Worm (Caenorhabditis elegans) whole organism, L1 larva: ENCODE data around the gene F31B12.3.

Experiments
- C04F5.9 ChIP-seq: sonication (generic microtip); optimal IDR thresholded peaks from 2 replicates; lab custom pipeline; 2016; ENCODE audit warnings: missing genetic modification characterization, missing compliant biosample characterization
- C16A3.4 ChIP-seq: fragments of 150-350 bp; optimal IDR thresholded peaks from 2 replicates; lab custom pipeline; 2014; ENCODE audit warnings: missing biosample characterization, missing genetic modification characterization
- C34B4.2 ChIP-seq: sonication (generic microtip); optimal IDR thresholded peaks from 2 replicates; lab custom pipeline; 2017; ENCODE audit warnings: mild to moderate bottlenecking, missing genetic modification characterization, missing compliant biosample characterization
- F16B12.6 ChIP-seq: fragments of 150-350 bp; optimal IDR thresholded peaks from 2 replicates; lab custom pipeline; 2014; ENCODE audit warnings: missing biosample characterization, missing genetic modification characterization
- Y116A8C.19 ChIP-seq: sonication (generic microtip); optimal IDR thresholded peaks from 2 replicates; lab custom pipeline; 2016; ENCODE audit warnings: missing compliant biosample characterization, missing genetic modification characterization, borderline replicate concordance
- ceh-63 ChIP-seq: fragments of 200-800 bp; sonication (Bioruptor generic); optimal IDR thresholded peaks from 2 replicates; lab custom pipeline; 2018; ENCODE audit warnings: mild to moderate bottlenecking, missing genetic modification characterization, missing compliant biosample characterization
- ceh-82 ChIP-seq, 3 experiments: fragments of 150-350 bp in 1 of 3; sonication (generic microtip) in 2 of 3; optimal IDR thresholded peaks; 2 replicates each; lab custom pipeline; 2014 to 2017; ENCODE audit warnings: missing biosample characterization in 3 of 3, missing genetic modification characterization in 3 of 3
- ceh-88 ChIP-seq: fragments of 200-800 bp; sonication (Bioruptor generic); IDR thresholded peaks from 2 replicates; pipeline ENCODE4 v1.3.6; 2022; ENCODE audit warnings: missing genetic modification characterization, missing compliant biosample characterization
- ceh-90 ChIP-seq: sonication (generic microtip); optimal IDR thresholded peaks from 2 replicates; lab custom pipeline; 2016; ENCODE audit warnings: missing genetic modification characterization, missing compliant biosample characterization
- dpl-1 ChIP-seq, 3 experiments: fragments of 150-350 bp in 2 of 3; sonication (generic microtip) in 1 of 3; optimal IDR thresholded peaks; 2 replicates each; lab custom pipeline; 2014 to 2017; ENCODE audit warnings: missing biosample characterization in 3 of 3, missing genetic modification characterization in 3 of 3, missing genetic modification reagents in 3 of 3
- dsc-1 ChIP-seq: sonication (generic microtip); optimal IDR thresholded peaks from 2 replicates; lab custom pipeline; 2016; ENCODE audit warnings: mild to moderate bottlenecking, missing genetic modification characterization, missing compliant biosample characterization
- efl-1 ChIP-seq, 4 experiments: fragments of 150-350 bp; optimal IDR thresholded peaks in 3 of 4; peaks in 1 of 4; 1 replicate in 1 of 4; 2 replicates in 3 of 4; lab custom pipeline; 2014; ENCODE audit warnings: missing biosample characterization in 2 of 4, missing genetic modification characterization in 2 of 4, missing genetic modification reagents in 2 of 4
- fkh-4 ChIP-seq: sonication (generic microtip); optimal IDR thresholded peaks from 2 replicates; lab custom pipeline; 2016; ENCODE audit warnings: missing compliant biosample characterization, missing genetic modification characterization, borderline replicate concordance
- fos-1 ChIP-seq: fragments of 150-350 bp; optimal IDR thresholded peaks from 2 replicates; lab custom pipeline; 2014; ENCODE audit warnings: missing biosample characterization, missing genetic modification characterization
- hlh-17 ChIP-seq: fragments of 200-800 bp; sonication (Bioruptor generic); optimal IDR thresholded peaks from 2 replicates; lab custom pipeline; 2018; ENCODE audit warnings: missing genetic modification characterization, mild to moderate bottlenecking, missing compliant biosample characterization, moderate library complexity, borderline replicate concordance
- hlh-4 ChIP-seq: sonication (generic microtip); optimal IDR thresholded peaks from 2 replicates; lab custom pipeline; 2016; ENCODE audit warnings: mild to moderate bottlenecking, missing genetic modification characterization, missing compliant biosample characterization
- irx-1 ChIP-seq: sonication (generic microtip); optimal IDR thresholded peaks from 2 replicates; lab custom pipeline; 2016; ENCODE audit warnings: missing genetic modification characterization, missing compliant biosample characterization
- isw-1 ChIP-seq: fragments of 200-800 bp; sonication (Bioruptor generic); IDR thresholded peaks from 2 replicates; pipeline ENCODE4 v1.3.6; 2022; ENCODE audit warnings: missing genetic modification characterization, missing compliant biosample characterization
- lin-14 ChIP-seq: fragments of 200-800 bp; sonication (Bioruptor generic); optimal IDR thresholded peaks from 2 replicates; lab custom pipeline; 2018; ENCODE audit warnings: mild to moderate bottlenecking, missing genetic modification characterization, moderate library complexity, missing compliant biosample characterization
- lin-39 ChIP-seq: fragments of 150-350 bp; optimal IDR thresholded peaks from 2 replicates; lab custom pipeline; 2014; ENCODE audit warnings: missing biosample characterization, missing genetic modification reagents, missing genetic modification characterization
- lsy-2 ChIP-seq, 2 experiments: fragments of 150-350 bp; optimal IDR thresholded peaks; 2 replicates each; lab custom pipeline; 2014; ENCODE audit warnings: missing biosample characterization in 2 of 2, missing genetic modification characterization in 2 of 2
- mab-9 ChIP-seq: fragments of 200-800 bp; sonication (Bioruptor generic); IDR thresholded peaks from 2 replicates; pipeline ENCODE4 v1.3.6; 2022; ENCODE audit warnings: missing genetic modification reagents, missing genetic modification characterization, missing compliant biosample characterization
- mef-2 ChIP-seq: fragments of 150-350 bp; optimal IDR thresholded peaks from 2 replicates; lab custom pipeline; 2014; ENCODE audit warnings: missing biosample characterization, missing genetic modification characterization
- mep-1 ChIP-seq: fragments of 150-350 bp; optimal IDR thresholded peaks from 2 replicates; lab custom pipeline; 2014; ENCODE audit warnings: missing biosample characterization, missing genetic modification characterization
- nhr-19 ChIP-seq: fragments of 200-800 bp; sonication (Bioruptor generic); conservative IDR thresholded peaks from 2 replicates; pipeline ENCODE4 v1.3.6; 2022; ENCODE audit warnings: missing genetic modification characterization, missing compliant biosample characterization
- nhr-20 ChIP-seq: sonication (generic microtip); optimal IDR thresholded peaks from 2 replicates; lab custom pipeline; 2016; ENCODE audit warnings: mild to moderate bottlenecking, missing genetic modification characterization, missing compliant biosample characterization
- nhr-47 ChIP-seq: sonication (generic microtip); optimal IDR thresholded peaks from 2 replicates; lab custom pipeline; 2016; ENCODE audit warnings: mild to moderate bottlenecking, missing genetic modification characterization, moderate library complexity, missing compliant biosample characterization
- nhr-76 ChIP-seq: sonication (generic microtip); optimal IDR thresholded peaks from 2 replicates; lab custom pipeline; 2017; ENCODE audit warnings: missing biosample characterization, missing genetic modification characterization
- nhr-77 ChIP-seq: fragments of 150-350 bp; optimal IDR thresholded peaks from 2 replicates; lab custom pipeline; 2014; ENCODE audit warnings: missing biosample characterization, missing genetic modification characterization
- nhr-85 ChIP-seq: sonication (generic microtip); peaks from one replicate; lab custom pipeline; 2016; ENCODE audit warnings: missing genetic modification characterization, inconsistent platforms, missing compliant biosample characterization
- nhr-90 ChIP-seq: sonication (generic microtip); optimal IDR thresholded peaks from 2 replicates; lab custom pipeline; 2016; ENCODE audit warnings: mild to moderate bottlenecking, missing genetic modification characterization, missing compliant biosample characterization; ENCODE audit not compliant: poor library complexity
- pag-3 ChIP-seq: sonication (generic microtip); optimal IDR thresholded peaks from 2 replicates; lab custom pipeline; 2017; ENCODE audit warnings: missing genetic modification characterization, mild to moderate bottlenecking, missing compliant biosample characterization, antibody characterized with exemption, borderline replicate concordance; ENCODE audit not compliant: insufficient read depth
- pqm-1 ChIP-seq: sonication (generic microtip); optimal IDR thresholded peaks from 3 replicates; lab custom pipeline; 2017; ENCODE audit warnings: missing biosample characterization, missing genetic modification characterization
- rnt-1 ChIP-seq: sonication (generic microtip); optimal IDR thresholded peaks from 2 replicates; lab custom pipeline; 2016; ENCODE audit warnings: mild to moderate bottlenecking, missing genetic modification characterization, moderate library complexity, missing compliant biosample characterization
- skn-1 ChIP-seq: fragments of 150-350 bp; optimal IDR thresholded peaks from 2 replicates; lab custom pipeline; 2014; ENCODE audit warnings: missing biosample characterization, missing genetic modification characterization
- snu-23 ChIP-seq: sonication (generic microtip); optimal IDR thresholded peaks from 2 replicates; lab custom pipeline; 2016; ENCODE audit warnings: missing genetic modification characterization, missing compliant biosample characterization
- sptf-1 ChIP-seq: fragments of 150-350 bp; optimal IDR thresholded peaks from 2 replicates; lab custom pipeline; 2014; ENCODE audit warnings: missing biosample characterization, missing genetic modification characterization
- sup-37 ChIP-seq: fragments of 200-800 bp; sonication (Bioruptor generic); optimal IDR thresholded peaks from 2 replicates; lab custom pipeline; 2018; ENCODE audit warnings: mild to moderate bottlenecking, missing genetic modification characterization, missing compliant biosample characterization
- tbx-2 ChIP-seq: sonication (generic microtip); optimal IDR thresholded peaks from 2 replicates; lab custom pipeline; 2016; ENCODE audit warnings: missing genetic modification characterization, missing compliant biosample characterization
- tlp-1 ChIP-seq: fragments of 150-350 bp; optimal IDR thresholded peaks from 2 replicates; lab custom pipeline; 2014; ENCODE audit warnings: missing biosample characterization, missing genetic modification characterization
- unc-130 ChIP-seq: fragments of 150-350 bp; optimal IDR thresholded peaks from 2 replicates; lab custom pipeline; 2017; ENCODE audit warnings: missing biosample characterization, missing genetic modification characterization, inconsistent platforms
- unc-30 ChIP-seq: sonication (generic microtip); optimal IDR thresholded peaks from 2 replicates; lab custom pipeline; 2017; ENCODE audit warnings: missing biosample characterization, missing genetic modification characterization
- unc-62 ChIP-seq: fragments of 150-350 bp; optimal IDR thresholded peaks from 2 replicates; lab custom pipeline; 2014; ENCODE audit warnings: missing biosample characterization, missing genetic modification reagents, missing genetic modification characterization
- unc-86 ChIP-seq: sonication (generic microtip); optimal IDR thresholded peaks from 2 replicates; lab custom pipeline; 2016; ENCODE audit warnings: missing genetic modification characterization, missing compliant biosample characterization
- unc-98 ChIP-seq: fragments of 200-800 bp; sonication (Bioruptor generic); IDR thresholded peaks from 2 replicates; pipeline ENCODE4 v1.3.6; 2022; ENCODE audit warnings: missing genetic modification characterization, missing compliant biosample characterization
- vab-15 ChIP-seq: sonication (generic microtip); optimal IDR thresholded peaks from 2 replicates; lab custom pipeline; 2017; ENCODE audit warnings: missing genotype, mild to moderate bottlenecking, missing genetic modification characterization, missing compliant biosample characterization
- xbp-1 ChIP-seq: sonication (generic microtip); optimal IDR thresholded peaks from 2 replicates; lab custom pipeline; 2016; ENCODE audit warnings: missing genetic modification characterization, missing compliant biosample characterization
- zag-1 ChIP-seq: fragments of 150-350 bp; optimal IDR thresholded peaks from 2 replicates; lab custom pipeline; 2014; ENCODE audit warnings: missing biosample characterization, missing genetic modification characterization
- zip-4 ChIP-seq: fragments of 200-800 bp; sonication (Bioruptor generic); optimal IDR thresholded peaks from 2 replicates; lab custom pipeline; 2018; ENCODE audit warnings: mild to moderate bottlenecking, missing genetic modification characterization, moderate library complexity, missing compliant biosample characterization
- ztf-4 ChIP-seq: fragments of 150-350 bp; optimal IDR thresholded peaks from 2 replicates; lab custom pipeline; 2014; ENCODE audit warnings: missing biosample characterization, missing genetic modification characterization

Gene F31B12.3

ce11 chrX:10772165-10772584, 48.2 kb downstream of the F31B12.3 start (continued):
- TF ChIP-seq ztf-4: peak; percentile 55
- TF ChIP-seq ceh-82 (tag; optimal IDR thresholded peaks at IDR 0.05; lab: Kevin White, UChicago): peak in 1 of 3 experiments; percentile 55
- TF ChIP-seq unc-86: no peak
- TF ChIP-seq zag-1 (tag; lab: Kevin White, UChicago): no peak
- peak; percentile 66 for TF ChIP-seq nhr-47 (tag; lab: Kevin White, UChicago)
- TF ChIP-seq mab-9 (GFP tag; lab: Robert Waterston, UW): no peak
- TF ChIP-seq Y116A8C.19 (tag; lab: Kevin White, UChicago): no peak
- peak; percentile 27; the same call in 1 of the 2 replicates for TF ChIP-seq ceh-88 (GFP tag; lab: Robert Waterston, UW)
- TF ChIP-seq zip-4 (GFP tag; lab: Kevin White, UChicago): peak; percentile 55
- TF ChIP-seq ceh-90: no peak
- TF ChIP-seq nhr-19 (GFP tag; lab: Robert Waterston, UW): peak; percentile 84
- TF ChIP-seq C16A3.4 (tag; lab: Kevin White, UChicago): peak; percentile 64
- TF ChIP-seq pqm-1 (tag; lab: Kevin White, UChicago): peak; percentile 14
- peak; percentile 88 for TF ChIP-seq lin-39 (tag; lab: Kevin White, UChicago)
- peak; percentile 81 for TF ChIP-seq mep-1 (tag; lab: Kevin White, UChicago)
- no peak for TF ChIP-seq F16B12.6 (tag; lab: Kevin White, UChicago)
- TF ChIP-seq sup-37 (GFP tag; lab: Kevin White, UChicago): peak; percentile 35
- TF ChIP-seq dpl-1 (GFP tag; optimal IDR thresholded peaks at IDR 0.05; lab: Kevin White, UChicago): peak; percentile 1 to 26 (median 25)
- no peak for TF ChIP-seq isw-1 (GFP tag; lab: Robert Waterston, UW)
- TF ChIP-seq unc-62: no peak
- peak; percentile 88 for TF ChIP-seq nhr-85 (tag; lab: Kevin White, UChicago)
- TF ChIP-seq hlh-17 (GFP tag; lab: Kevin White, UChicago): no peak
- peak; percentile 68 for TF ChIP-seq skn-1 (tag; lab: Kevin White, UChicago)
- TF ChIP-seq pag-3 (tag; lab: Kevin White, UChicago): peak; percentile 58
- TF ChIP-seq lsy-2 (tag; optimal IDR thresholded peaks at IDR 0.05; lab: Kevin White, UChicago): peak; percentile 71 to 81
- TF ChIP-seq C34B4.2 (tag; lab: Kevin White, UChicago): no peak
- no peak for TF ChIP-seq nhr-76
- peak; percentile 93 for TF ChIP-seq nhr-20
- TF ChIP-seq tlp-1 (tag; lab: Kevin White, UChicago): no peak
- TF ChIP-seq sptf-1 (tag; lab: Kevin White, UChicago): no peak
- no peak for TF ChIP-seq C04F5.9 (tag; lab: Kevin White, UChicago)

DNA sequence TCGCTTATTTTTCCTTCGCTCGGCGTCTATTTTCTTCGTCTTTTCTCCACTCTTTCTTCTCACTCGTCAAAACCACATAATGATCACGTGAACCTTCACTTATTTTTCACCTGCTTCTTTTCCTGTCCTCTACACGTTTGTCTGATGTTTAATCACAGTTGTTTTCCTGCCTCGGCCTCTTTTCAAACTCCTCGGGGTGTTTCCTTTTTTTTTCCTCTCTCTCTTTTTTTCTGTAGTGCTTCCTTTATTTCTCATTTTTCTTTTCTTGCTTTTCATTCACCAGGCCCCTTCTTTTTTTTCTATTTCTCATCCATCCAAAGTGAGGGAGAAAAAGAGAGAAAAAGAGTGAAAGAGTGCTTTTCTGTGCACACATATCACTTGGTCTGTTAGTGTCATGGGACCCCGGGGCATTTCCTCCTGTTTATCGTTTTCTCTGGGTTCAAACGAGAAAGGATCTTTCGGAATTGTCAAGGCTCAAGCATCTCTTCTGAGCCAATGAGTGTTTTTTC, 49.4 kb downstream of the F31B12.3 start:
- TF ChIP-seq tbx-2 (tag; lab: Kevin White, UChicago): peak; percentile 96
- TF ChIP-seq ceh-90: no peak
- TF ChIP-seq lin-39 (tag; lab: Kevin White, UChicago): peak; percentile 78
- peak; percentile 34; the same call in 1 of the 2 replicates for TF ChIP-seq unc-98 (GFP tag; lab: Robert Waterston, UW)
- peak; percentile 46 for TF ChIP-seq vab-15 (tag; lab: Kevin White, UChicago)
- peak; percentile 71 for TF ChIP-seq nhr-77 (tag; lab: Kevin White, UChicago)
- TF ChIP-seq dsc-1: peak; percentile 74
- TF ChIP-seq irx-1 (tag; lab: Kevin White, UChicago): peak; percentile 89
- peak; percentile 85 for TF ChIP-seq mep-1 (tag; lab: Kevin White, UChicago)
- TF ChIP-seq lin-14 (GFP tag; lab: Kevin White, UChicago): peak; percentile 99
- peak; percentile 23 for TF ChIP-seq fos-1
- peak; percentile 81 for TF ChIP-seq rnt-1 (tag; lab: Kevin White, UChicago)
- TF ChIP-seq dpl-1 (GFP tag; optimal IDR thresholded peaks at IDR 0.05; lab: Kevin White, UChicago): peak; percentile 22 to 31 (median 24)
- peak; percentile 76 for TF ChIP-seq nhr-90
- TF ChIP-seq fkh-4 (tag; lab: Kevin White, UChicago): no peak
- TF ChIP-seq mef-2: peak; percentile 71
- peak; percentile 75 for TF ChIP-seq xbp-1 (tag; lab: Kevin White, UChicago)
- TF ChIP-seq snu-23 (GFP tag; lab: Kevin White, UChicago): peak; percentile 95
- TF ChIP-seq nhr-47 (tag; lab: Kevin White, UChicago): peak; percentile 93
- TF ChIP-seq unc-30 (tag; lab: Kevin White, UChicago): no peak
- peak; percentile 50 to 55 for TF ChIP-seq efl-1 (optimal IDR thresholded peaks at IDR 0.05; lab: Kevin White, UChicago)
- TF ChIP-seq efl-1 (GFP tag; optimal IDR thresholded peaks at IDR 0.05 in 1 of 2; lab: Kevin White, UChicago): peak; percentile 19 to 87
- no peak for TF ChIP-seq hlh-4 (tag; lab: Kevin White, UChicago)
- TF ChIP-seq unc-130 (tag; lab: Kevin White, UChicago): peak; percentile 60
- peak; percentile 67 for TF ChIP-seq C04F5.9 (tag; lab: Kevin White, UChicago)
- TF ChIP-seq ceh-63 (GFP tag; lab: Kevin White, UChicago): no peak
